Fruit fly (Drosophila melanogaster): Measurements from ENCODE around the gene exex.

dm6 chr3L:7946222-7946621 lies 1.8 kb upstream of the exex start, which contains the start of gene CG43880:
- TF ChIP-seq CG12659 (GFP tag; optimal IDR thresholded peaks at IDR 0.05) (no peak), CG13296 (GFP tag; optimal IDR thresholded peaks at IDR 0.05) (no peak), CG12942 (GFP tag; optimal IDR thresholded peaks at IDR 0.05) (no peak), Gug (GFP tag; IDR thresholded peaks at IDR 0.05) (no peak), Camta (GFP tag; optimal IDR thresholded peaks at IDR 0.05) (no peak), D19A (tag; optimal IDR thresholded peaks at IDR 0.05) (no peak)

All from whole organism, embryonic.